Worm (Caenorhabditis elegans) whole organism, young adult: ENCODE results near the gene srw-6.

Source experiments
- B0019.2 ChIP-seq: fragments of 200-800 bp; sonication (Bioruptor generic); conservative IDR thresholded peaks from 2 replicates; pipeline ENCODE4 v1.3.6; 2022; ENCODE audit warnings: missing genetic modification reagents, missing genetic modification characterization, missing compliant biosample characterization
- D2030.7 ChIP-seq: fragments of 200-800 bp; sonication (Bioruptor generic); IDR thresholded peaks from 2 replicates; pipeline ENCODE4 v1.3.6; 2022; ENCODE audit warnings: missing genetic modification reagents, missing genetic modification characterization, missing compliant biosample characterization
- F10E7.11 ChIP-seq: sonication (generic microtip); optimal IDR thresholded peaks from 2 replicates; lab custom pipeline; 2017; ENCODE audit warnings: mild to moderate bottlenecking, missing genetic modification characterization, moderate library complexity, missing compliant biosample characterization
- F23B12.7 ChIP-seq: sonication (generic microtip); optimal IDR thresholded peaks from 2 replicates; lab custom pipeline; 2017; ENCODE audit warnings: missing genetic modification characterization, mild to moderate bottlenecking, missing compliant biosample characterization, antibody characterized with exemption, moderate library complexity; ENCODE audit not compliant: insufficient read depth
- F52B5.7 ChIP-seq: sonication (generic microtip); optimal IDR thresholded peaks from 2 replicates; lab custom pipeline; 2016; ENCODE audit warnings: mild to moderate bottlenecking, missing genetic modification characterization, missing compliant biosample characterization
- F57C9.4 ChIP-seq: sonication (generic microtip); optimal IDR thresholded peaks from 2 replicates; lab custom pipeline; 2017; ENCODE audit warnings: mild to moderate bottlenecking, missing genetic modification characterization, missing compliant biosample characterization
- K11D2.4 ChIP-seq: fragments of 200-800 bp; sonication (Bioruptor generic); IDR thresholded peaks from 2 replicates; pipeline ENCODE4 v1.3.6; 2022; ENCODE audit warnings: missing genetic modification reagents, missing genetic modification characterization, missing compliant biosample characterization
- T26A5.8 ChIP-seq: sonication (generic microtip); optimal IDR thresholded peaks from 2 replicates; lab custom pipeline; 2016; ENCODE audit warnings: missing genetic modification characterization, missing compliant biosample characterization
- attf-3 ChIP-seq: fragments of 200-800 bp; sonication (Bioruptor generic); conservative IDR thresholded peaks from 2 replicates; pipeline ENCODE4 v1.3.6; 2022; ENCODE audit warnings: missing genetic modification reagents, missing genetic modification characterization, missing compliant biosample characterization
- attf-5 ChIP-seq: fragments of 200-800 bp; sonication (Bioruptor generic); optimal IDR thresholded peaks from 2 replicates; lab custom pipeline; 2018; ENCODE audit warnings: mild to moderate bottlenecking, missing genetic modification characterization, missing compliant biosample characterization
- attf-6 ChIP-seq: fragments of 200-800 bp; sonication (Bioruptor generic); IDR thresholded peaks from 2 replicates; pipeline ENCODE4 v1.3.6; 2022; ENCODE audit warnings: missing genetic modification reagents, missing genetic modification characterization, missing compliant biosample characterization
- bed-2 ChIP-seq: fragments of 200-800 bp; sonication (Bioruptor generic); IDR thresholded peaks from 2 replicates; pipeline ENCODE4 v1.3.6; 2022; ENCODE audit warnings: missing genetic modification reagents, missing genetic modification characterization, missing compliant biosample characterization
- cebp-1 ChIP-seq, 2 experiments: fragments of 200-800 bp in 1 of 2; sonication (Bioruptor generic) in 1 of 2; sonication (generic microtip) in 1 of 2; IDR thresholded peaks in 1 of 2; optimal IDR thresholded peaks in 1 of 2; 2 replicates each; pipeline versions ENCODE4 v1.3.6 to Lab custom; 2017 to 2022; ENCODE audit warnings: missing compliant biosample characterization in 2 of 2, missing genetic modification characterization in 2 of 2, mild to moderate bottlenecking in 1 of 2, missing genetic modification reagents in 1 of 2, moderate library complexity in 1 of 2
- ceh-27 ChIP-seq: fragments of 200-800 bp; sonication (Bioruptor generic); optimal IDR thresholded peaks from 2 replicates; lab custom pipeline; 2018; ENCODE audit warnings: mild to moderate bottlenecking, missing genetic modification characterization, moderate library complexity, missing compliant biosample characterization
- ceh-40 ChIP-seq: fragments of 200-800 bp; sonication (Bioruptor generic); IDR thresholded peaks from 2 replicates; pipeline ENCODE4 v1.3.6; 2022; ENCODE audit warnings: missing genetic modification characterization, missing compliant biosample characterization
- dox-1 ChIP-seq: fragments of 200-800 bp; sonication (Bioruptor generic); IDR thresholded peaks from 2 replicates; pipeline ENCODE4 v1.3.6; 2022; ENCODE audit warnings: missing genetic modification reagents, missing genetic modification characterization, missing compliant biosample characterization
- dpl-1 ChIP-seq: fragments of 150-350 bp; optimal IDR thresholded peaks from 2 replicates; lab custom pipeline; 2014; ENCODE audit warnings: missing biosample characterization, missing genetic modification reagents, missing genetic modification characterization
- efl-1 ChIP-seq: fragments of 150-350 bp; optimal IDR thresholded peaks from 2 replicates; lab custom pipeline; 2014; ENCODE audit warnings: missing biosample characterization, missing genetic modification reagents, missing genetic modification characterization
- egl-18 ChIP-seq: fragments of 200-800 bp; sonication (Bioruptor generic); IDR thresholded peaks from 2 replicates; pipeline ENCODE4 v1.3.6; 2022; ENCODE audit warnings: missing genetic modification reagents, missing genetic modification characterization, missing compliant biosample characterization
- ekl-4 ChIP-seq: fragments of 200-800 bp; sonication (Bioruptor generic); IDR thresholded peaks from 2 replicates; pipeline ENCODE4 v1.3.6; 2022; ENCODE audit warnings: missing genetic modification reagents, missing genetic modification characterization, missing compliant biosample characterization
- ets-4 ChIP-seq: fragments of 200-800 bp; sonication (Bioruptor generic); optimal IDR thresholded peaks from 2 replicates; lab custom pipeline; 2018; ENCODE audit warnings: mild to moderate bottlenecking, missing genetic modification characterization, missing compliant biosample characterization
- fkh-3 ChIP-seq: sonication (generic microtip); optimal IDR thresholded peaks from 2 replicates; lab custom pipeline; 2016; ENCODE audit warnings: mild to moderate bottlenecking, missing genetic modification characterization, missing compliant biosample characterization
- gei-17 ChIP-seq: fragments of 200-800 bp; sonication (Bioruptor generic); optimal IDR thresholded peaks from 2 replicates; lab custom pipeline; 2018; ENCODE audit warnings: mild to moderate bottlenecking, missing genetic modification characterization, missing compliant biosample characterization
- hlh-12 ChIP-seq: sonication (generic microtip); optimal IDR thresholded peaks from 2 replicates; lab custom pipeline; 2016; ENCODE audit warnings: missing genetic modification characterization, missing compliant biosample characterization
- hmg-20 ChIP-seq: fragments of 200-800 bp; sonication (Bioruptor generic); IDR thresholded peaks from 2 replicates; pipeline ENCODE4 v1.3.6; 2022; ENCODE audit warnings: missing genetic modification reagents, missing genetic modification characterization, missing compliant biosample characterization
- lag-1 ChIP-seq: fragments of 200-800 bp; sonication (Bioruptor generic); IDR thresholded peaks from 2 replicates; pipeline ENCODE4 v1.3.6; 2022; ENCODE audit warnings: missing genetic modification reagents, missing genetic modification characterization, missing compliant biosample characterization
- lin-35 ChIP-seq, 3 experiments: fragments of 150-350 bp in 2 of 3; sonication (generic microtip) in 1 of 3; optimal IDR thresholded peaks; 2 replicates each; lab custom pipeline; 2014 to 2018; ENCODE audit warnings: missing biosample characterization in 3 of 3, missing genetic modification characterization in 3 of 3, missing genetic modification reagents in 3 of 3
- lin-54 ChIP-seq: fragments of 200-800 bp; sonication (Bioruptor generic); optimal IDR thresholded peaks from 2 replicates; lab custom pipeline; 2018; ENCODE audit warnings: mild to moderate bottlenecking, missing genetic modification characterization, missing compliant biosample characterization
- madf-6 ChIP-seq: fragments of 200-800 bp; sonication (Bioruptor generic); IDR thresholded peaks from 2 replicates; pipeline ENCODE4 v1.3.6; 2022; ENCODE audit warnings: missing genetic modification reagents, missing genetic modification characterization, missing compliant biosample characterization
- madf-8 ChIP-seq: fragments of 200-800 bp; sonication (Bioruptor generic); conservative IDR thresholded peaks from 2 replicates; pipeline ENCODE4 v1.3.6; 2022; ENCODE audit warnings: missing genetic modification reagents, missing genetic modification characterization, missing compliant biosample characterization
- mcd-1 ChIP-seq: fragments of 200-800 bp; sonication (Bioruptor generic); IDR thresholded peaks from 2 replicates; pipeline ENCODE4 v1.3.6; 2022; ENCODE audit warnings: missing genetic modification reagents, missing genetic modification characterization, missing compliant biosample characterization
- mel-28 ChIP-seq: sonication (generic microtip); optimal IDR thresholded peaks from 2 replicates; lab custom pipeline; 2016; ENCODE audit warnings: borderline replicate concordance, mild to moderate bottlenecking, missing genetic modification characterization, missing compliant biosample characterization
- nfya-2 ChIP-seq: fragments of 200-800 bp; sonication (Bioruptor generic); IDR thresholded peaks from 2 replicates; pipeline ENCODE4 v1.3.6; 2022; ENCODE audit warnings: missing genetic modification reagents, missing genetic modification characterization, missing compliant biosample characterization
- nhr-120 ChIP-seq: fragments of 200-800 bp; sonication (Bioruptor generic); IDR thresholded peaks from 2 replicates; pipeline ENCODE4 v1.3.6; 2022; ENCODE audit warnings: missing genetic modification characterization, missing compliant biosample characterization
- nhr-90 ChIP-seq: sonication (generic microtip); optimal IDR thresholded peaks from 2 replicates; lab custom pipeline; 2016; ENCODE audit warnings: missing genotype, mild to moderate bottlenecking, missing genetic modification characterization, missing compliant biosample characterization
- pbrm-1 ChIP-seq: fragments of 200-800 bp; sonication (Bioruptor generic); IDR thresholded peaks from 2 replicates; pipeline ENCODE4 v1.3.6; 2022; ENCODE audit warnings: missing genetic modification reagents, missing genetic modification characterization, missing compliant biosample characterization
- pha-4 ChIP-seq: fragments of 150-350 bp; sonication (generic microtip); optimal IDR thresholded peaks from 2 replicates; lab custom pipeline; 2014; ENCODE audit warnings: missing biosample characterization, missing genetic modification reagents, missing genetic modification characterization
- rcor-1 ChIP-seq: fragments of 200-800 bp; sonication (Bioruptor generic); IDR thresholded peaks from 2 replicates; pipeline ENCODE4 v1.3.6; 2022; ENCODE audit warnings: missing genetic modification reagents, missing genetic modification characterization, missing compliant biosample characterization
- repo-1 ChIP-seq: sonication (generic microtip); optimal IDR thresholded peaks from 2 replicates; lab custom pipeline; 2017; ENCODE audit warnings: mild to moderate bottlenecking, missing genetic modification characterization, missing compliant biosample characterization
- rpc-1 ChIP-seq, 2 experiments: fragments of 150-350 bp in 1 of 2; sonication (generic microtip) in 1 of 2; optimal IDR thresholded peaks; 2 replicates each; lab custom pipeline; 2014 to 2018; ENCODE audit warnings: missing biosample characterization in 1 of 2, missing genetic modification characterization in 1 of 2, missing genetic modification reagents in 1 of 2, missing genotype in 1 of 2
- sdz-38 ChIP-seq: sonication (generic microtip); optimal IDR thresholded peaks from 2 replicates; lab custom pipeline; 2016; ENCODE audit warnings: missing genotype, missing genetic modification characterization, missing compliant biosample characterization
- sea-2 ChIP-seq: fragments of 200-800 bp; sonication (Bioruptor generic); IDR thresholded peaks from 2 replicates; pipeline ENCODE4 v1.3.6; 2022; ENCODE audit warnings: missing genetic modification characterization, missing compliant biosample characterization
- snpc-4 ChIP-seq, 5 experiments: fragments of 150-350 bp in 1 of 5; sonication (generic microtip) in 4 of 5; optimal IDR thresholded peaks; 2 replicates each; lab custom pipeline; 2014 to 2018; ENCODE audit warnings: missing genetic modification characterization in 5 of 5, missing biosample characterization in 3 of 5, antibody characterized with exemption in 2 of 5, mild to moderate bottlenecking in 2 of 5, missing compliant biosample characterization in 2 of 5, missing genotype in 2 of 5, moderate library complexity in 2 of 5, missing genetic modification reagents in 1 of 5
- zfh-2 ChIP-seq: fragments of 200-800 bp; sonication (Bioruptor generic); conservative IDR thresholded peaks from 2 replicates; pipeline ENCODE4 v1.3.6; 2022; ENCODE audit warnings: missing genetic modification reagents, missing genetic modification characterization, missing compliant biosample characterization
- ztf-18 ChIP-seq: sonication (generic microtip); optimal IDR thresholded peaks from 2 replicates; lab custom pipeline; 2016; ENCODE audit warnings: missing genotype, mild to moderate bottlenecking, missing genetic modification characterization, missing compliant biosample characterization
- ztf-25 ChIP-seq: fragments of 200-800 bp; sonication (Bioruptor generic); IDR thresholded peaks from 2 replicates; pipeline ENCODE4 v1.3.6; 2022; ENCODE audit warnings: missing genetic modification reagents, missing genetic modification characterization, missing compliant biosample characterization

srw-6 gene

DNA sequence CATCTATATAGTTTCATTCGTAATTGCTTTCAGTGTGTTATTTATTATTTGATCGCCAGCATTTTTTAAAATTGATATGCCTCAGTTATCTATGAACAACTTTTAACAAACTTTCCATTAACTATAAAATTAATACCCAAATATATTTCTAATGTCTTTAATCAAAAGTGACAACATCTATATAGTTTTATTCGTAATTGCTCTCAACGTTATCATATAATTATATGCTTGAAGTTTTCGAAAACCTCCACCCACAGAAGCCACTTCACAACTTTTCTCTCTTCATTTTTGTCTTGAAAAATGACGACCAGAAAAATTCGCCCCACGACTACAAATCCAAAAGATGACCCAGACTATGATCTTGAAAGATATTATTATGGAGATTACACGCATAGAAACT lies at the start of gene srw-6:
Gene srw-6, plus strand, starts transcription at position 301 of the 400 bp plus-strand sequence.
- TF ChIP-seq attf-5 (GFP tag; lab: Kevin White, UChicago) (no peak), D2030.7 (GFP tag; lab: Robert Waterston, UW) (no peak), mel-28 (tag; lab: Kevin White, UChicago) (no peak), attf-6 (GFP tag; lab: Robert Waterston, UW) (no peak), bed-2 (GFP tag; lab: Robert Waterston, UW) (no peak), ztf-18 (no peak), nhr-90 (tag; lab: Kevin White, UChicago) (no peak), cebp-1 (GFP tag; IDR thresholded peaks at IDR 0.05; lab: Robert Waterston, UW) (no peak), cebp-1 (tag; optimal IDR thresholded peaks at IDR 0.05; lab: Kevin White, UChicago) (no peak), hmg-20 (no peak), ceh-27 (GFP tag; lab: Kevin White, UChicago) (no peak), F10E7.11 (tag; lab: Kevin White, UChicago) (no peak), F52B5.7 (tag; lab: Kevin White, UChicago) (no peak), ceh-40 (no peak), hlh-12 (tag; lab: Kevin White, UChicago) (no peak)

DNA sequence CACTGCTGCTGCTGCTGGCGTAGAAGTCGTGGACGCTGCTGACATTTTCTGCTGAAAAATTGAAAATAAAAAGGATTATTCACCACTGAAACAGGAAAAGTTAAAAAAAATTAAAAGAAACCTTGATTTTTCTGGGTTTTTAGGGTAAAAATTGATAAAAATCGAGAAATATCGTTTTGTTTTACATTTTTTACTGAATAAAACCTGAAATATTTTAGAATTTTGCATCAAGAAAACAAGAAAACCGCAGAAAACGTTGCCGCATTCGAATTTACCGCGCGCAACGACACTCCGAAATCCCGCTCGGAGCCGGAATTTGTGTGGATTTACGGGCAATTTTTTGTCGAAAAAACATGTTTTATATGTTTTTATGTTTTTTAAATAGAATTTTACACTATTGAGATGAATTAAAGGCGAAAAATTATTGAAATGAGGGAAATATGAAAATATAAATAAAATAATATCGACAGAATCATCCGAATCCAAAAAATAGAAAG lies 49.0 kb upstream of the srw-6 start, which contains the start of gene chk-1:
Gene chk-1, minus strand, starts transcription at position 51 of the 497 bp plus-strand sequence.
- TF ChIP-seq sea-2 (GFP tag; lab: Robert Waterston, UW) (no peak), fkh-3 (tag; lab: Kevin White, UChicago) (no peak), attf-5 (GFP tag; lab: Kevin White, UChicago) (peak; percentile 71), ets-4 (GFP tag; lab: Kevin White, UChicago) (no peak), bed-2 (GFP tag; lab: Robert Waterston, UW) (no peak), efl-1 (GFP tag; lab: Kevin White, UChicago) (peak; percentile 80), F23B12.7 (tag; lab: Kevin White, UChicago) (peak; percentile 77), nfya-2 (no peak), zfh-2 (GFP tag; lab: Robert Waterston, UW) (0 out of 2 replicates have a peak, but pooled peaks have one; percentile 8), snpc-4 (GFP tag; optimal IDR thresholded peaks at IDR 0.05; lab: Kevin White, UChicago) (no peak), snpc-4 (tag; optimal IDR thresholded peaks at IDR 0.05; lab: Kevin White, UChicago) (no peak), ekl-4 (GFP tag; lab: Robert Waterston, UW) (no peak), mcd-1 (GFP tag; lab: Robert Waterston, UW) (peak; percentile 22; the same call in 1 of the 2 replicates), pha-4 (tag; lab: Kevin White, UChicago) (peak; percentile 8), gei-17 (no peak), rpc-1 (optimal IDR thresholded peaks at IDR 0.05; lab: Kevin White, UChicago) (no peak), rpc-1 (tag; optimal IDR thresholded peaks at IDR 0.05; lab: Kevin White, UChicago) (no peak), dpl-1 (GFP tag; lab: Kevin White, UChicago) (peak; percentile 84), rcor-1 (GFP tag; lab: Robert Waterston, UW) (0 out of 2 replicates have a peak, but pooled peaks have one; percentile 9), lag-1 (GFP tag; lab: Robert Waterston, UW) (no peak), madf-8 (GFP tag; lab: Robert Waterston, UW) (peak; percentile 33; the same call in 1 of the 2 replicates), lin-35 (GFP tag; optimal IDR thresholded peaks at IDR 0.05; lab: Kevin White, UChicago) (peak in 2 of 3 experiments; percentile 32 to 87), madf-6 (peak; percentile 49; the same call in 1 of the 2 replicates), F57C9.4 (tag; lab: Kevin White, UChicago) (no peak), T26A5.8 (no peak), repo-1 (tag; lab: Kevin White, UChicago) (no peak), lin-54 (GFP tag; lab: Kevin White, UChicago) (peak; percentile 88), attf-3 (GFP tag; lab: Robert Waterston, UW) (peak; percentile 98), sdz-38 (tag; lab: Kevin White, UChicago) (no peak), ztf-25 (no peak), pbrm-1 (GFP tag; lab: Robert Waterston, UW) (no peak), K11D2.4 (GFP tag; lab: Robert Waterston, UW) (no peak), nhr-120 (GFP tag; lab: Robert Waterston, UW) (no peak), B0019.2 (GFP tag; lab: Robert Waterston, UW) (no peak), egl-18 (GFP tag; lab: Robert Waterston, UW) (no peak), dox-1 (peak; percentile 48), F52B5.7 (tag; lab: Kevin White, UChicago) (no peak)
